Fruit fly (Drosophila melanogaster): ENCODE data around the gene CG13309.

The CG13309 gene

DNA sequence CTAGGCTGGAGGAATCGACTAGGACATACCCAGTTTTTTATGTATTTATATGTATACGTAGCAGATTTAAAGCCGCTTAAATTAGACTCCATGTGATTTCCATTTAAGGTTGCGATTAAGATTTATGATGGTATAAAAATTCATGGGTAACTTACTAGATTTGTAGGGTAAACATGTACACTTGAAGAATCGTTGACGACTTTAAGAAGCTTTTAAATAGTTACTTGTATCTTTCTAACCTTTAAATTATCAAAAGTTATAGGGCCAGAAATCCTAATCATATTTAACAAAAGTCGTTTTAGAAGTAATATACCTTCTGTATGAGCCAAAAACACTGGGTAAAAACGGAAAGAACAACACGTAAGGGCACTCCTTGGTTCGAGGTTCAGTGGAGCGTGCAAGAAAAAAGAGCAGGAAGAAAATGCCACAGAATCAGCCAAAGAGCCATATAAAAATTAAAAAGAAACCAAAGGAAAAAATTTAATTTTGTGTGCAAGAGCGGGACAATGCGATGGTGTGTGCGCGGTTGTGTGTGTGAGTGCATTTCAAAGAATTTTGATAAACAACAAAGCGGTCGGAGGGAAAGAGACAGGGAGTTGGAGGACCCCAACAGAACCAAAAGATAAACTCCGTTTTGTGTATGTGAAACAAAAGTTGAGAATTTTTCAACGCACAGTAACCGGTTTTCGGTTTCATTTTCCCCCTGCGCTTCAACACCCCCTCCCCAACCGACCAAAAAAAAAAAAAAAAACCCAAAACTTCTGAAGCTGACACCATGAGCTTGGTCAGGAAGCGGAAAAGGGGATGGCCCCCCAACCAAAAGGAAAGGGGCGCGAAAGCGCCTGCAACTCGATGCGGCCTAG, 29.6 kb downstream of the CG13309 start (continued):
- TF ChIP-seq dsf (GFP tag; optimal IDR thresholded peaks at IDR 0.05; ENCODE audit: borderline replicate concordance) (no peak), foxo (GFP tag; optimal IDR thresholded peaks at IDR 0.05) (peak in 1 of 2 experiments; percentile 66), CG32264 (GFP tag; optimal IDR thresholded peaks at IDR 0.05) (no peak), pan (optimal IDR thresholded peaks at IDR 0.05) (no peak), HLH106 (tag; optimal IDR thresholded peaks at IDR 0.05) (peak; percentile 61)

DNA sequence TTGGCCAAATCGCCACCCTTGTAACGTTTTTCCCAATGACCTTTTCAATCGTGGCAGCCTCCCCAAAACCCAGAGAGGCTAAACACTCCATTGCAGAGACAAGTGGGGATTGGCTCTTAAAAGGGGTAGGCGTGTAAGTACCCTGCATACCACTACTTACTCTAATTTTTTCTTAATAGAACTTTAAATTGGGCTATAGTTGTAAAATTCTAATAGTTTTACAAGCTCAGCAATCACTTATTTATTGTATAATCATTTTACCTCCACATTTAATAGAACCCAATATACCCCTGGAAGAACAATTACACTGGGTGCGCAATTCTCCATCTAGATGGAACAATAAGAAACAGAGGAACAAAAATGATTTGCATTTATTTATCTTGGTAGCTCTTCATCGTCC, 31.6 kb downstream of the CG13309 start:
- TF ChIP-seq HLH106 (tag; optimal IDR thresholded peaks at IDR 0.05) (peak; percentile 60), dl (GFP tag; optimal IDR thresholded peaks at IDR 0.05; ENCODE audit: insufficient read depth in 1 of 2, partially characterized antibody in 2 of 2) (no peak), N (GFP tag; optimal IDR thresholded peaks at IDR 0.05) (no peak), fru (GFP tag; optimal IDR thresholded peaks at IDR 0.05) (peak; percentile 66), rgr (GFP tag; optimal IDR thresholded peaks at IDR 0.05) (peak; percentile 70), Rel (GFP tag; optimal IDR thresholded peaks at IDR 0.05) (no peak), Rel (tag; optimal IDR thresholded peaks at IDR 0.05) (no peak), br (GFP tag; optimal IDR thresholded peaks at IDR 0.05) (peak; percentile 27), ey (GFP tag; optimal IDR thresholded peaks at IDR 0.05) (peak; percentile 67), CrebA (GFP tag; optimal IDR thresholded peaks at IDR 0.05; ENCODE audit: borderline replicate concordance) (no peak), psq (GFP tag; optimal IDR thresholded peaks at IDR 0.05) (peak; percentile 41), CG32264 (GFP tag; optimal IDR thresholded peaks at IDR 0.05) (no peak), foxo (GFP tag; optimal IDR thresholded peaks at IDR 0.05) (peak in 1 of 2 experiments; percentile 74), sv (GFP tag; optimal IDR thresholded peaks at IDR 0.05) (peak; percentile 38), h (GFP tag; optimal IDR thresholded peaks at IDR 0.05) (peak; percentile 76), Hnf4 (GFP tag; optimal IDR thresholded peaks at IDR 0.05) (peak; percentile 23), dmrt93B (GFP tag; optimal IDR thresholded peaks at IDR 0.05) (no peak), woc (GFP tag; optimal IDR thresholded peaks at IDR 0.05) (peak; percentile 42), Sp1 (GFP tag; optimal IDR thresholded peaks at IDR 0.05) (peak; percentile 26), OdsH (GFP tag; optimal IDR thresholded peaks at IDR 0.05) (peak; percentile 67), jim (GFP tag; optimal IDR thresholded peaks at IDR 0.05) (no peak), pan (optimal IDR thresholded peaks at IDR 0.05) (no peak)

DNA sequence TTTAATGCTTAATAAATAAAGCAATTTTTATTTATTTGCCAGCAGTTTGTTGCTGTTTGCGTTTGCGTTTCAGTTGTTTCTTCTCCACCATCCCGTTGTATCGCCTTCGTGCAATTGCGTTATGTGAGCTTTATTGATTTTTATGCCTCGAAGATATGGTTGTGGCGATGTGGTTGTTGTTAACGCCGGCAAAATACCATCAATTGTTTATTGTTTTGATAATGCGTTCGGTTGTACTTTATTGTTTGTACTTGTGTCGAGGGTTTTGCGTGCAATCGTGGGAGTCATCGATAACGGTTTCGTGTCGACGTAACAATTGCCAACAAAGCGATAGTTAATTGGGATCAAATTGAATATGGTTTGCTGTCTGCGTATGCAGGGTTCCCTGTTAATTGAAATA, 32.2 kb downstream of the CG13309 start:
- TF ChIP-seq psq (GFP tag; optimal IDR thresholded peaks at IDR 0.05) (no peak), CrebA (GFP tag; optimal IDR thresholded peaks at IDR 0.05; ENCODE audit: borderline replicate concordance) (peak; percentile 5), Rel (GFP tag; optimal IDR thresholded peaks at IDR 0.05) (no peak), Rel (tag; optimal IDR thresholded peaks at IDR 0.05) (peak; percentile 74)

DNA sequence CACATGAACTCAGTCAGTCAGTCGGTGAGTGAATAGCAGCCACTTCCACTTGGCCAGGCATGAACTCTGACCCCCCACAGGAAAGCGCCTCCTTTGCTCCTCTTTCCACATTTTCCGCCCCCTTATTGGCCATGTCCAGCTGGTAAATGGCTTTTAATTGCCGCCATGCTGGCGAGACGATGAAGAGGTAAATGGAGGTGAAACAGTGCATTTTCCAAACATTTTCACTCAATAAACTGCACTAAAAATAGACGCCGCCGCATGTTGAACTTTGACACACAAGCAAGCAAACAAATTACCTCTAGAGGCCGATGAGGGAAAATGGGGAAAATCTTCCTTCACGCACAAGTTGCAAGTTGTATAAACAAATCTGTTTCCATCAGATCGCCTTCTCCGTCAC, 39.6 kb downstream of the CG13309 start:
- TF ChIP-seq CG32264 (GFP tag; optimal IDR thresholded peaks at IDR 0.05): no peak
- TF ChIP-seq h (GFP tag; optimal IDR thresholded peaks at IDR 0.05): no peak
- no peak for TF ChIP-seq fru (GFP tag; optimal IDR thresholded peaks at IDR 0.05)
- TF ChIP-seq Dfd (GFP tag; optimal IDR thresholded peaks at IDR 0.05): no peak
- no peak for TF ChIP-seq br (GFP tag; optimal IDR thresholded peaks at IDR 0.05)
- TF ChIP-seq HLH106 (tag; optimal IDR thresholded peaks at IDR 0.05): no peak
- no peak for TF ChIP-seq dl (GFP tag; optimal IDR thresholded peaks at IDR 0.05; ENCODE audit: insufficient read depth in 1 of 2, partially characterized antibody in 2 of 2)
- TF ChIP-seq usp (GFP tag; optimal IDR thresholded peaks at IDR 0.05): no peak
- no peak for TF ChIP-seq Rel (GFP tag; optimal IDR thresholded peaks at IDR 0.05)
- no peak for TF ChIP-seq Rel (tag; optimal IDR thresholded peaks at IDR 0.05)
- TF ChIP-seq GATAd (GFP tag; optimal IDR thresholded peaks at IDR 0.05): no peak
- no peak for TF ChIP-seq OdsH (GFP tag; optimal IDR thresholded peaks at IDR 0.05)
- no peak for TF ChIP-seq sv (GFP tag; optimal IDR thresholded peaks at IDR 0.05)
- no peak for TF ChIP-seq Hr78 (GFP tag; optimal IDR thresholded peaks at IDR 0.05)
- no peak for TF ChIP-seq Abd-B (GFP tag; optimal IDR thresholded peaks at IDR 0.05)
- no peak for TF ChIP-seq N (GFP tag; optimal IDR thresholded peaks at IDR 0.05)
- no peak for TF ChIP-seq tai (GFP tag; optimal IDR thresholded peaks at IDR 0.05)
- no peak for TF ChIP-seq rgr (GFP tag; optimal IDR thresholded peaks at IDR 0.05)
